Fruit fly (Drosophila melanogaster) whole organism, wandering third instar larva: Measurements from ENCODE around the gene Cyp311a1.

Source experiments
- Dfd ChIP-seq: fragments of >200 bp; optimal IDR thresholded peaks from 2 replicates; lab custom pipeline; 2017; ENCODE audit warnings: missing biosample characterization, missing genetic modification characterization
- Hnf4 ChIP-seq: fragments of 200-800 bp; sonication (Bioruptor generic); optimal IDR thresholded peaks from 2 replicates; lab custom pipeline; 2016; ENCODE audit warnings: missing biosample characterization, mild to moderate bottlenecking, missing genetic modification characterization
- Hr78 ChIP-seq: fragments of >200 bp; optimal IDR thresholded peaks from 2 replicates; lab custom pipeline; 2017; ENCODE audit warnings: missing biosample characterization, missing genetic modification characterization
- dsf ChIP-seq: sonication (Bioruptor generic); optimal IDR thresholded peaks from 2 replicates; lab custom pipeline; 2016; ENCODE audit warnings: missing biosample characterization, missing genetic modification characterization, borderline replicate concordance
- fru ChIP-seq: fragments of 200-800 bp; sonication (Bioruptor generic); optimal IDR thresholded peaks from 3 replicates; lab custom pipeline; 2016; ENCODE audit warnings: missing biosample characterization, mild to moderate bottlenecking, missing genetic modification characterization
- lola ChIP-seq: fragments of >200 bp; optimal IDR thresholded peaks from 2 replicates; lab custom pipeline; 2017; ENCODE audit warnings: missing biosample characterization, missing genetic modification characterization
- rgr ChIP-seq: fragments of 200-800 bp; sonication (Bioruptor generic); optimal IDR thresholded peaks from 3 replicates; lab custom pipeline; 2016; ENCODE audit warnings: missing biosample characterization, mild to moderate bottlenecking, missing genetic modification characterization
- usp ChIP-seq: fragments of >200 bp; optimal IDR thresholded peaks from 2 replicates; lab custom pipeline; 2017; ENCODE audit warnings: missing biosample characterization, missing genetic modification characterization

- TF ChIP-seq fru (GFP tag; lab: Kevin White, UChicago) (no peak), Hr78 (no peak), dsf (GFP tag; lab: Kevin White, UChicago) (no peak), lola (GFP tag; lab: Kevin White, UChicago) (no peak), usp (no peak), rgr (no peak), Hnf4 (GFP tag; lab: Kevin White, UChicago) (no peak), Dfd (GFP tag; lab: Kevin White, UChicago) (no peak)
Measured at dm6 chrX:12018440-12019101, 12.7 kb downstream of the Cyp311a1 start, which contains the start of gene Lsm12a.
